Worm (Caenorhabditis elegans): ENCODE measurements around the gene acdh-7.

acdh-7 gene

ce11 chrX:17181220-17181619 lies 35.7 kb downstream of the acdh-7 start (continued):
- TF ChIP-seq nhr-43 (tag; optimal IDR thresholded peaks at IDR 0.05; ENCODE audit: poor library complexity, severe bottlenecking) (no peak), daf-12 (tag; optimal IDR thresholded peaks at IDR 0.05) (no peak), pqm-1 (tag; optimal IDR thresholded peaks at IDR 0.05) (peak; percentile 19), ceh-28 (tag; optimal IDR thresholded peaks at IDR 0.05) (peak; percentile 59), nhr-77 (tag; optimal IDR thresholded peaks at IDR 0.05) (peak; percentile 91), nhr-67 (tag; optimal IDR thresholded peaks at IDR 0.05) (no peak), eor-1 (tag; optimal IDR thresholded peaks at IDR 0.05) (no peak), snpc-4 (tag; optimal IDR thresholded peaks at IDR 0.05) (peak; percentile 75), nhr-12 (tag; optimal IDR thresholded peaks at IDR 0.05) (no peak), lin-39 (tag; optimal IDR thresholded peaks at IDR 0.05) (peak; percentile 30), hmg-11 (tag; optimal IDR thresholded peaks at IDR 0.05) (no peak), mml-1 (tag; optimal IDR thresholded peaks at IDR 0.05) (no peak), nhr-25 (tag; optimal IDR thresholded peaks at IDR 0.05) (peak; percentile 61), aly-2 (tag; optimal IDR thresholded peaks at IDR 0.05) (no peak), ztf-11 (tag; optimal IDR thresholded peaks at IDR 0.05) (no peak), elt-2 (tag; optimal IDR thresholded peaks at IDR 0.05) (peak; percentile 31)

DNA sequence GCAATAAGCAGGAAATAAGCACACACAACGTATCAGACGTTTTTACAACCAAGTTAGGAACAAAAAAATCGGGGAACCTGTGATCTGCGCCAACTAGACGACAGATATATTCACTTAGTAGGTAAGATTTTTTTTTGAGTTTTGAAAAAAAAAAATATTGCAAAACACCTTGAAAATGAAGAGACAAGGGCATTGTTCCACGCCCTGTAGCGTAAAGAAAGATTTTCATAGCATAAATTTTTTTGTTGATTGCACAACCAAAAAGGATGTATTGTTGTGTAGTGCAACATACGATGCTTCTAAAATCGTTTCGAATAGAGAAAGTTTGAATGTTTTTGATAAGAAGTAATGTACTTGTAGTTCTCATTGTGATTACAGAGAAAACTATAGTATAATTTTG lies 36.8 kb downstream of the acdh-7 start:
- no peak for TF ChIP-seq nfya-1 (tag; optimal IDR thresholded peaks at IDR 0.05; ENCODE audit: insufficient read depth)
- no peak for TF ChIP-seq nhr-67 (tag; optimal IDR thresholded peaks at IDR 0.05)
- TF ChIP-seq mdl-1 (tag; optimal IDR thresholded peaks at IDR 0.05) = no peak
- no peak for TF ChIP-seq pha-4 (tag; optimal IDR thresholded peaks at IDR 0.05)
- TF ChIP-seq nhr-237 (tag; optimal IDR thresholded peaks at IDR 0.05) = no peak
- no peak for TF ChIP-seq fos-1 (tag; optimal IDR thresholded peaks at IDR 0.05)
- no peak for TF ChIP-seq ceh-16 (tag; optimal IDR thresholded peaks at IDR 0.05)
- TF ChIP-seq elt-2 (tag; optimal IDR thresholded peaks at IDR 0.05) = no peak
- TF ChIP-seq eor-1 (tag; optimal IDR thresholded peaks at IDR 0.05) = no peak
- TF ChIP-seq egl-5 (tag; optimal IDR thresholded peaks at IDR 0.05) = no peak
- no peak for TF ChIP-seq zag-1 (tag; optimal IDR thresholded peaks at IDR 0.05)

DNA sequence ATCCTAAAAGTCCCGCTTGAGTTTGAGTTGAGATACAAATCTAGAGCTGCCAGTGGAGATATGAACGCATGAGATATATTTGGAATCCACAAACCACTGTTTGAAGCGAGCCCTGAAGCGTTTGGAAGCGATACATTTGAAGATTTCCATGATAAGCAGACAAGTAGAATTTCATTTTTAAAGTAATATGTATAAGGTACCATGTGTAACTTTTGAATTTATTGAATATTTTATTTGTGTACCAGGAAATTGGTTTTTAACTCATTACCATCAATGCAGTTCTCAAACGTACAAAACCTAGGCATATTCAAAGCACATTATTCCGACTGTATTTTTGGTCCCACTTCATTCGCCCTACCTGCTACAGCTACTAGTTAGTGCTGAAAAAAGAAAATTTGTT lies 38.7 kb downstream of the acdh-7 start, which contains the start of gene B0302.2:
Gene B0302.2 (plus strand): TSS at position 301 of the 400 bp plus-strand sequence.
- no peak for TF ChIP-seq elt-3 (tag; optimal IDR thresholded peaks at IDR 0.05)
- no peak for TF ChIP-seq nfya-1 (tag; optimal IDR thresholded peaks at IDR 0.05; ENCODE audit: insufficient read depth)
- no peak for TF ChIP-seq mml-1 (tag; optimal IDR thresholded peaks at IDR 0.05)
- no peak for TF ChIP-seq egl-5 (tag; optimal IDR thresholded peaks at IDR 0.05)
- no peak for TF ChIP-seq tbx-2 (tag; optimal IDR thresholded peaks at IDR 0.05)
- no peak for TF ChIP-seq nhr-28 (tag; optimal IDR thresholded peaks at IDR 0.05)
- no peak for TF ChIP-seq snpc-4 (tag; optimal IDR thresholded peaks at IDR 0.05)
- no peak for TF ChIP-seq fkh-2 (tag; optimal IDR thresholded peaks at IDR 0.05)
- no peak for TF ChIP-seq ama-1 (optimal IDR thresholded peaks at IDR 0.05)
- TF ChIP-seq ceh-82 (tag; optimal IDR thresholded peaks at IDR 0.05) = no peak
- TF ChIP-seq nhr-12 (tag; optimal IDR thresholded peaks at IDR 0.05) = no peak
- no peak for TF ChIP-seq nhr-67 (tag; optimal IDR thresholded peaks at IDR 0.05)

DNA sequence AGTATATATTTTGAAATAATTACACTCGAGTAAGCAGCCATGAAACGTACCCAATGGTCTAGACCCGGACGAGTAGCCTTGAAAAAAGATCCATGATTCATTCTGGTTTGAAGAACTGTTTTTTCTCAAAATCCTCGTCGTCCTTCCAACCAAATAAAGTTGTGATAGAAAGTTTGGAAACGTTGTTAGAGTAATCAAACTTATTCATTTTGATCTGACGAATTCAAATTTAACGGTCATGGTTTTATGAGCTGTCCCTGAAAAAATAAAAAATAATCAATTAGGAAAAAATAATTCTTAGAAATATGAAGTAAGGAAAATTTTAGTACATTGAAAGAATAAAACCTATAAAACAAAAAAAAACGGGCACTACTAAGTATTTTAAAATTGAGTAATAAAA lies 40.2 kb downstream of the acdh-7 start, which contains the start of gene B0302.4:
Gene B0302.4 (minus strand): TSS at position 101 of the 400 bp plus-strand sequence.
- TF ChIP-seq fkh-2 (tag; optimal IDR thresholded peaks at IDR 0.05) = no peak
- no peak for TF ChIP-seq lsy-12 (tag; optimal IDR thresholded peaks at IDR 0.05)
- no peak for TF ChIP-seq aly-2 (tag; optimal IDR thresholded peaks at IDR 0.05)
- no peak for TF ChIP-seq nhr-11 (tag; optimal IDR thresholded peaks at IDR 0.05)
- no peak for TF ChIP-seq fos-1 (tag; optimal IDR thresholded peaks at IDR 0.05)
- no peak for TF ChIP-seq zag-1 (tag; optimal IDR thresholded peaks at IDR 0.05)
- TF ChIP-seq unc-62 (GFP tag; optimal IDR thresholded peaks at IDR 0.05) = no peak
- no peak for TF ChIP-seq pqm-1 (tag; optimal IDR thresholded peaks at IDR 0.05)
- TF ChIP-seq nhr-12 (tag; optimal IDR thresholded peaks at IDR 0.05) = no peak
- TF ChIP-seq ceh-28 (tag; optimal IDR thresholded peaks at IDR 0.05) = no peak
- no peak for TF ChIP-seq ztf-4 (tag; optimal IDR thresholded peaks at IDR 0.05)
- no peak for TF ChIP-seq ztf-11 (tag; optimal IDR thresholded peaks at IDR 0.05)
- no peak for TF ChIP-seq ama-1 (optimal IDR thresholded peaks at IDR 0.05)
- TF ChIP-seq ceh-16 (tag; optimal IDR thresholded peaks at IDR 0.05) = no peak
- no peak for TF ChIP-seq nhr-237 (tag; optimal IDR thresholded peaks at IDR 0.05)
- no peak for TF ChIP-seq mdl-1 (tag; optimal IDR thresholded peaks at IDR 0.05)

DNA sequence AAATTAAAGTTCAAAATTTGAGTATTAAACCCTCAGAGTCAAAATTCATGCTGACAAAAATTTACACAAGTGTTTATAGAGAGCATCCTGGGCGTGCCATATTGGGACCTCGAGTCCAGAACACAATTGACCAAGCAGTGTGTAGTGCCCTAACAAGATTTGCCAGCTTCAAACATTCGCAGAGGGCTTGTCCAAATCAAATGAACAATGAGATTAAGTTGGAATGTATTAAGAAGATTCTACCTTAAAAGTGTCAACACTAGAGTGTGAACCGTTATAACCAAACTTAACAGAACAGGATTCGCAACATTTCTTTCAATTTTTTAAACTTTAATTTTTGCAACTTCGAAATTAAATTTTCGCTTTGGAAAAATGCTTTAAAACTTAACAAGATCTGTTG lies 46.5 kb downstream of the acdh-7 start:
- TF ChIP-seq ceh-9 (tag; optimal IDR thresholded peaks at IDR 0.05) (no peak), nhr-77 (tag; optimal IDR thresholded peaks at IDR 0.05) (no peak), pqm-1 (tag; optimal IDR thresholded peaks at IDR 0.05) (no peak)
